Fruit fly (Drosophila melanogaster): ENCODE results near the gene St2.

DNA sequence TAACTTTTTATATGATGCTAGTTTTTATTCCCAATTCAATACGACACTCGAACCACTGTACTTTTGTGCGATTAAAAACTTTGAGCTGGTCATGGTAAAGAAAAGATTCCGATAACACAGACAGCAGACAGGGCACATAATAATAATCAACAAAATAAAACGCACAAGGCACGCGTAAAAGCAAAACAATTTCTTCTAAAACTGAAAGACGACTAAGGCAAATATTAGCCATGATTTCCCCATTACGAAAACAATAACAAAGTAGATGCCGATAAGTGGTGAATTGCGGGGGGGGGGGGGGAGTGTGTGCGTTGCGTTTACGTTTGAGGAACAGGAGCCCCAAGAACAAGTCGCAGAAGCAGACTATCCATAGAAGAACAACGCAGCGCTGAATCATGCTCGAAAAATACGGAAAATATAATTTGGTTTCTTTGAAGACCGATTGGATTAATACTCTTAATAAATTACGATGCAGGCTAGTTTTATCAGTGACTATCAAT, 16.8 kb upstream of the St2 start:
- TF ChIP-seq h (optimal IDR thresholded peaks at IDR 0.05) (no peak), psq (optimal IDR thresholded peaks at IDR 0.05) (no peak)

All from Kc167 (cell line).